Fruit fly (Drosophila melanogaster) whole organism, embryonic: ENCODE results near the gene apolpp.

Experiments used
- ATbp ChIP-seq: fragments of 200-800 bp; sonication (Bioruptor generic); optimal IDR thresholded peaks from 2 replicates; lab custom pipeline; 2017; ENCODE audit warnings: missing biosample characterization, mild to moderate bottlenecking, missing genetic modification characterization, missing genetic modification reagents
- Atf-2 ChIP-seq: fragments of 200-800 bp; sonication (Bioruptor generic); optimal IDR thresholded peaks from 2 replicates; lab custom pipeline; 2016; ENCODE audit warnings: missing biosample characterization, missing genetic modification characterization
- Atf3 ChIP-seq: fragments of 200-800 bp; sonication (Bioruptor generic); optimal IDR thresholded peaks from 3 replicates; lab custom pipeline; 2016; ENCODE audit warnings: missing biosample characterization, missing genetic modification characterization
- B-H1 ChIP-seq: fragments of 200-800 bp; sonication (Bioruptor generic); IDR thresholded peaks from 3 replicates; pipeline ENCODE4 v1.3.6; 2022; ENCODE audit warnings: missing biosample characterization, missing genetic modification characterization
- CG10274 ChIP-seq: fragments of 200-800 bp; sonication (Bioruptor generic); optimal IDR thresholded peaks from 3 replicates; lab custom pipeline; 2017; ENCODE audit warnings: missing biosample characterization, mild to moderate bottlenecking, missing genetic modification characterization
- CG10654 ChIP-seq: fragments of 200-800 bp; sonication (Bioruptor generic); optimal IDR thresholded peaks from 2 replicates; lab custom pipeline; 2016; ENCODE audit warnings: missing biosample characterization, missing genetic modification characterization
- CG11093 ChIP-seq: fragments of 200-800 bp; sonication (Bioruptor generic); IDR thresholded peaks from 3 replicates; pipeline ENCODE4 v1.3.6; 2022; ENCODE audit warnings: missing biosample characterization, missing genetic modification characterization
- CG11696 ChIP-seq: fragments of 200-800 bp; sonication (Bioruptor generic); IDR thresholded peaks from 2 replicates; pipeline ENCODE4 v1.3.6; 2022; ENCODE audit warnings: missing biosample characterization, missing genetic modification characterization
- CG12104 ChIP-seq: fragments of 200-800 bp; sonication (Bioruptor generic); optimal IDR thresholded peaks from 3 replicates; lab custom pipeline; 2016; ENCODE audit warnings: missing biosample characterization, missing genetic modification characterization
- CG12299 ChIP-seq: fragments of 200-800 bp; sonication (Bioruptor generic); optimal IDR thresholded peaks from 2 replicates; lab custom pipeline; 2018; ENCODE audit warnings: missing biosample characterization, mild to moderate bottlenecking, missing genetic modification characterization
- CG13296 ChIP-seq: fragments of 200-800 bp; sonication (Bioruptor generic); optimal IDR thresholded peaks from 3 replicates; lab custom pipeline; 2018; ENCODE audit warnings: missing biosample characterization, mild to moderate bottlenecking, missing genetic modification characterization
- CG1603 ChIP-seq: fragments of 200-800 bp; sonication (Bioruptor generic); optimal IDR thresholded peaks from 2 replicates; lab custom pipeline; 2019; ENCODE audit warnings: missing biosample characterization, mild to moderate bottlenecking, missing genetic modification characterization, moderate library complexity
- CG17612 ChIP-seq: fragments of 200-800 bp; sonication (Bioruptor generic); IDR thresholded peaks from 2 replicates; pipeline ENCODE4 v1.3.6; 2022; ENCODE audit warnings: missing biosample characterization, missing genetic modification characterization
- CG2202 ChIP-seq: fragments of 200-800 bp; sonication (Bioruptor generic); optimal IDR thresholded peaks from 2 replicates; lab custom pipeline; 2018; ENCODE audit warnings: missing biosample characterization, mild to moderate bottlenecking, missing genetic modification characterization
- CG30431 ChIP-seq: fragments of 200-800 bp; sonication (Bioruptor generic); optimal IDR thresholded peaks from 2 replicates; lab custom pipeline; 2017; ENCODE audit warnings: missing biosample characterization, missing genetic modification characterization
- CG32767 ChIP-seq: fragments of 200-800 bp; sonication (Bioruptor generic); IDR thresholded peaks from 2 replicates; pipeline ENCODE4 v1.3.6; 2022; ENCODE audit warnings: missing biosample characterization, missing genetic modification characterization
- CG32772 ChIP-seq: fragments of 200-800 bp; sonication (Bioruptor generic); IDR thresholded peaks from 2 replicates; pipeline ENCODE4 v1.3.6; 2022; ENCODE audit warnings: missing biosample characterization, missing genetic modification characterization
- CG3726 ChIP-seq: fragments of 200-800 bp; sonication (Bioruptor generic); IDR thresholded peaks from 3 replicates; pipeline ENCODE4, ENCODE4 v1.3.6; 2022; ENCODE audit warnings: missing biosample characterization, missing genetic modification characterization
- CG4707 ChIP-seq: fragments of 200-800 bp; sonication (Bioruptor generic); optimal IDR thresholded peaks from 2 replicates; lab custom pipeline; 2018; ENCODE audit warnings: missing biosample characterization, mild to moderate bottlenecking, missing genetic modification characterization, moderate library complexity
- CG7786 ChIP-seq: fragments of 200-800 bp; sonication (Bioruptor generic); optimal IDR thresholded peaks from 2 replicates; lab custom pipeline; 2016; ENCODE audit warnings: missing biosample characterization, missing genetic modification characterization
- CG8765 ChIP-seq: fragments of 200-800 bp; sonication (Bioruptor generic); IDR thresholded peaks from 2 replicates; pipeline ENCODE4 v1.3.6; 2022; ENCODE audit warnings: missing biosample characterization, missing genetic modification characterization
- CG8944 ChIP-seq: fragments of 200-800 bp; sonication (Bioruptor generic); optimal IDR thresholded peaks from 3 replicates; lab custom pipeline; 2016; ENCODE audit warnings: missing biosample characterization, missing genetic modification characterization
- CkIIα-i1 ChIP-seq: fragments of 200-800 bp; sonication (Bioruptor generic); IDR thresholded peaks from 2 replicates; pipeline ENCODE4 v1.3.6; 2022; ENCODE audit warnings: missing biosample characterization, missing genetic modification characterization
- Dfd ChIP-seq, 2 experiments: fragments of >200 bp; optimal IDR thresholded peaks; 2 replicates each; lab custom pipeline; 2017; ENCODE audit warnings: missing biosample characterization in 2 of 2, missing genetic modification characterization in 2 of 2
- Gsc ChIP-seq: fragments of 200-800 bp; sonication (Bioruptor generic); IDR thresholded peaks from 2 replicates; pipeline ENCODE4 v1.3.6; 2022; ENCODE audit warnings: missing biosample characterization, missing genetic modification characterization
- NC2α ChIP-seq: fragments of 200-800 bp; sonication (Bioruptor generic); optimal IDR thresholded peaks from 2 replicates; lab custom pipeline; 2016; ENCODE audit warnings: missing biosample characterization, missing genetic modification characterization
- Nf-YB ChIP-seq: fragments of 200-800 bp; sonication (Bioruptor generic); optimal IDR thresholded peaks from 3 replicates; lab custom pipeline; 2019; ENCODE audit warnings: missing biosample characterization, mild to moderate bottlenecking, missing genetic modification characterization, moderate library complexity
- Ravus ChIP-seq: fragments of 200-800 bp; sonication (Bioruptor generic); IDR thresholded peaks from 2 replicates; pipeline ENCODE4 v1.3.6; 2022; ENCODE audit warnings: missing biosample characterization, missing genetic modification characterization
- Sin3A ChIP-seq: fragments of >200 bp; optimal IDR thresholded peaks from 2 replicates; lab custom pipeline; 2018
- Six4 ChIP-seq: fragments of 200-800 bp; sonication (Bioruptor generic); optimal IDR thresholded peaks from 2 replicates; lab custom pipeline; 2016; ENCODE audit warnings: missing biosample characterization, missing genetic modification characterization
- Sox102F ChIP-seq: fragments of 200-800 bp; sonication (Bioruptor generic); optimal IDR thresholded peaks from 2 replicates; lab custom pipeline; 2018; ENCODE audit warnings: missing biosample characterization, mild to moderate bottlenecking, missing genetic modification characterization, moderate library complexity
- Trl ChIP-seq, 3 experiments: fragments of >200 bp in 2 of 3; fragments of 200-800 bp in 1 of 3; sonication (Bioruptor generic) in 1 of 3; optimal IDR thresholded peaks; 2 replicates in 1 of 3; 3 replicates in 2 of 3; lab custom pipeline; 2016 to 2017; ENCODE audit warnings: missing biosample characterization in 1 of 3, missing genetic modification characterization in 1 of 3
- Usf ChIP-seq: fragments of 200-800 bp; sonication (Bioruptor generic); optimal IDR thresholded peaks from 2 replicates; lab custom pipeline; 2017; ENCODE audit warnings: missing genotype, missing biosample characterization, missing genetic modification characterization
- Xbp1 ChIP-seq: fragments of 200-800 bp; sonication (Bioruptor generic); optimal IDR thresholded peaks from 3 replicates; lab custom pipeline; 2016; ENCODE audit warnings: missing biosample characterization, mild to moderate bottlenecking, missing genetic modification characterization
- aop ChIP-seq: fragments of 200-800 bp; sonication (Bioruptor generic); IDR thresholded peaks from 2 replicates; pipeline ENCODE4 v1.3.6; 2022; ENCODE audit warnings: missing biosample characterization, missing genetic modification characterization
- br ChIP-seq: fragments of >200 bp; optimal IDR thresholded peaks from 2 replicates; lab custom pipeline; 2017
- bsh ChIP-seq, 2 experiments: fragments of 200-800 bp; sonication (Bioruptor generic); optimal IDR thresholded peaks; 2 replicates each; lab custom pipeline; 2017 to 2018; ENCODE audit warnings: mild to moderate bottlenecking in 2 of 2, missing biosample characterization in 2 of 2, missing genetic modification characterization in 2 of 2, moderate library complexity in 1 of 2
- cad ChIP-seq: fragments of >200 bp; optimal IDR thresholded peaks from 2 replicates; lab custom pipeline; 2017; ENCODE audit warnings: missing biosample characterization, missing genetic modification characterization
- caup ChIP-seq: fragments of 200-800 bp; sonication (Bioruptor generic); optimal IDR thresholded peaks from 3 replicates; lab custom pipeline; 2017; ENCODE audit warnings: missing biosample characterization, mild to moderate bottlenecking, missing genetic modification characterization, moderate library complexity; ENCODE audit not compliant: severe bottlenecking
- croc ChIP-seq: fragments of 200-800 bp; sonication (Bioruptor generic); conservative IDR thresholded peaks from 3 replicates; pipeline ENCODE4 v1.3.6; 2022; ENCODE audit warnings: missing biosample characterization, missing genetic modification characterization
- disco-r ChIP-seq: fragments of 200-800 bp; sonication (Bioruptor generic); optimal IDR thresholded peaks from 2 replicates; lab custom pipeline; 2016; ENCODE audit warnings: missing biosample characterization, missing genetic modification characterization
- fd96Cb ChIP-seq: fragments of 200-800 bp; sonication (Bioruptor generic); optimal IDR thresholded peaks from 2 replicates; lab custom pipeline; 2018; ENCODE audit warnings: missing biosample characterization, mild to moderate bottlenecking, missing genetic modification characterization, moderate library complexity
- lab ChIP-seq: fragments of 200-800 bp; sonication (Bioruptor generic); optimal IDR thresholded peaks from 3 replicates; lab custom pipeline; 2017; ENCODE audit warnings: missing biosample characterization, missing genetic modification characterization, mild to moderate bottlenecking, moderate library complexity, missing genetic modification reagents
- pb ChIP-seq: fragments of 200-800 bp; sonication (Bioruptor generic); optimal IDR thresholded peaks from 3 replicates; lab custom pipeline; 2016; ENCODE audit warnings: missing biosample characterization, missing genetic modification characterization
- peb ChIP-seq: fragments of 200-800 bp; sonication (Bioruptor generic); IDR thresholded peaks from 2 replicates; pipeline ENCODE4 v1.3.6; 2022; ENCODE audit warnings: missing biosample characterization, missing genetic modification characterization
- pfk ChIP-seq: fragments of 200-800 bp; sonication (Bioruptor generic); optimal IDR thresholded peaks from 2 replicates; lab custom pipeline; 2018; ENCODE audit warnings: missing biosample characterization, mild to moderate bottlenecking, missing genetic modification characterization, moderate library complexity
- ssp ChIP-seq: fragments of 200-800 bp; sonication (Bioruptor generic); IDR thresholded peaks from 2 replicates; pipeline ENCODE4 v1.3.6; 2022; ENCODE audit warnings: missing biosample characterization, missing genetic modification characterization
- stwl ChIP-seq: fragments of 200-800 bp; sonication (Bioruptor generic); optimal IDR thresholded peaks from 3 replicates; lab custom pipeline; 2018; ENCODE audit warnings: missing biosample characterization, mild to moderate bottlenecking, missing genetic modification characterization, moderate library complexity
- trem ChIP-seq: fragments of 200-800 bp; optimal IDR thresholded peaks from 3 replicates; lab custom pipeline; 2019; ENCODE audit warnings: missing biosample characterization, mild to moderate bottlenecking, missing genetic modification characterization, moderate library complexity
- tx ChIP-seq: fragments of 200-800 bp; sonication (Bioruptor generic); optimal IDR thresholded peaks from 2 replicates; lab custom pipeline; 2016; ENCODE audit warnings: missing biosample characterization, missing genetic modification characterization

Gene apolpp

DNA sequence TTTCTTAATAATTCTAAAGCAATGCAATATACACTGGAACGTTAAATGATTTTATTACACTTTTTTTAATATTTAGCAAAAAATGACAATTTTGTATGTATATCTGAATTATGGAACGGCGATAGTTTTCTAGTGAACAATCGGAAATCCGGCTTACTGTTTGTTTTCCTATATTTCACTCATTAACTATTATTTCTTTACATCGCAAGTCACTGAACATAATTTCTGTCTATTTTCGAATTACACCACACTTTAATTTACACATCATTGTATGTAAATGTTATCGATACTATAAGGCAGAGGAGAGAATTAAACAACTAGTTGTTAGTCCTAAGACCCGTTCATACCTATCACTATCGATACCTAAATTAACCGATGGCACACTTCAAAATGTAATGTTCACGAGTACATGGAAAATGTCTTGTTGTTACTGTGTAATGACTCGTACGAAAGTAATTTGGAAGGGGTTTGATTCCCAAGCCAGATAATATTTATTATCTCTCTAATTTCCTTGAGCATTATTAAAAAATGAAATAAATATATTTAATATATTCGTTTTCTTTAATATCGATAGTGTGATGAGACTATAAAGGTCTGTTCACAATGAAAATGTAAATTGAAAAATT lies 33.9 kb upstream of the apolpp start, which contains the start of gene PlexA (continued):
- TF ChIP-seq lab (GFP tag; lab: Kevin White, UChicago) (peak; percentile 78), ssp (peak; percentile 99), CG10654 (peak; percentile 89), stwl (tag; lab: Kevin White, UChicago) (peak; percentile 48), Dfd (GFP tag; optimal IDR thresholded peaks at IDR 0.05; lab: Kevin White, UChicago) (peak in 1 of 2 experiments; percentile 89), ATbp (GFP tag; lab: Kevin White, UChicago) (peak; percentile 71), CG7786 (GFP tag; lab: Kevin White, UChicago) (peak; percentile 45), CG10274 (GFP tag; lab: Kevin White, UChicago) (peak; percentile 40), CG8765 (GFP tag; lab: Robert Waterston, UW) (peak; percentile 91), CG8944 (GFP tag; lab: Kevin White, UChicago) (peak; percentile 55), CG30431 (peak; percentile 92), Ravus (peak; percentile 83), cad (GFP tag; lab: Kevin White, UChicago) (no peak), fd96Cb (tag; lab: Kevin White, UChicago) (peak; percentile 95), Sin3A (lab: Kevin White, UChicago) (no peak), NC2α (GFP tag; lab: Kevin White, UChicago) (no peak), CG11696 (peak; percentile 81), CG11093 (GFP tag; lab: Robert Waterston, UW) (peak; percentile 95), trem (tag; lab: Kevin White, UChicago) (peak; percentile 79), CG4707 (GFP tag; lab: Kevin White, UChicago) (peak; percentile 18), pfk (GFP tag; lab: Kevin White, UChicago) (peak; percentile 71), Usf (GFP tag; lab: Kevin White, UChicago) (peak; percentile 92), peb (peak; percentile 83), Six4 (GFP tag; lab: Kevin White, UChicago) (peak; percentile 73), CG17612 (GFP tag; lab: Robert Waterston, UW) (peak; percentile 79), CG3726 (GFP tag; lab: Robert Waterston, UW) (no peak), CG2202 (peak; percentile 40), Gsc (GFP tag; lab: Robert Waterston, UW) (no peak), CG13296 (GFP tag; lab: Kevin White, UChicago) (peak; percentile 64), aop (GFP tag; lab: Robert Waterston, UW) (peak; percentile 78), Nf-YB (peak; percentile 35), bsh (GFP tag; optimal IDR thresholded peaks at IDR 0.05; lab: Kevin White, UChicago) (peak in 1 of 2 experiments; percentile 90), disco-r (peak; percentile 32), CG1603 (peak; percentile 94), br (no peak), croc (GFP tag; lab: Robert Waterston, UW) (peak; percentile 90), pb (GFP tag; lab: Kevin White, UChicago) (no peak), B-H1 (GFP tag; lab: Robert Waterston, UW) (peak; percentile 94), caup (GFP tag; lab: Kevin White, UChicago) (peak; percentile 66), tx (GFP tag; lab: Kevin White, UChicago) (peak; percentile 44), Atf3 (GFP tag; lab: Kevin White, UChicago) (peak; percentile 48), Atf-2 (GFP tag; lab: Kevin White, UChicago) (peak; percentile 7), CG12299 (tag; lab: Kevin White, UChicago) (peak; percentile 72), CG32772 (peak; percentile 96; the same call in 1 of the 2 replicates), Sox102F (GFP tag; lab: Kevin White, UChicago) (peak; percentile 91), CkIIα-i1 (GFP tag; lab: Robert Waterston, UW) (0 out of 2 replicates have a peak, but pooled peaks have one; percentile 45), CG32767 (GFP tag; lab: Robert Waterston, UW) (peak; percentile 91), Xbp1 (GFP tag; lab: Kevin White, UChicago) (peak; percentile 93), Trl (optimal IDR thresholded peaks at IDR 0.05; lab: Kevin White, UChicago) (no peak), Trl (GFP tag; optimal IDR thresholded peaks at IDR 0.05; lab: Kevin White, UChicago) (peak; percentile 35), CG12104 (GFP tag; lab: Kevin White, UChicago) (peak; percentile 46)
